Fruit fly (Drosophila melanogaster) whole organism, prepupa: ENCODE measurements around the gene CG4793.

Source experiments
- Blimp-1 ChIP-seq: fragments of 200-800 bp; sonication (Bioruptor generic); optimal IDR thresholded peaks from 3 replicates; lab custom pipeline; 2017; ENCODE audit warnings: missing biosample characterization, missing genetic modification characterization, mild to moderate bottlenecking, moderate library complexity, missing genetic modification reagents
- CG10631 ChIP-seq: fragments of 200-800 bp; sonication (Bioruptor generic); optimal IDR thresholded peaks from 2 replicates; lab custom pipeline; 2016; ENCODE audit warnings: missing biosample characterization, missing genetic modification characterization
- CG10669 ChIP-seq: fragments of 200-800 bp; sonication (Bioruptor generic); optimal IDR thresholded peaks from 3 replicates; lab custom pipeline; 2018; ENCODE audit warnings: missing biosample characterization, mild to moderate bottlenecking, missing genetic modification characterization, moderate library complexity
- CG11762 ChIP-seq: fragments of 200-800 bp; sonication (Bioruptor generic); optimal IDR thresholded peaks from 3 replicates; lab custom pipeline; 2016; ENCODE audit warnings: missing biosample characterization, missing genetic modification characterization; ENCODE audit not compliant: insufficient read depth
- CG15336 ChIP-seq: fragments of 200-800 bp; sonication (Bioruptor generic); IDR thresholded peaks from 2 replicates; pipeline ENCODE4 v1.3.6; 2022; ENCODE audit warnings: missing biosample characterization, missing genetic modification characterization
- CG16779 ChIP-seq: fragments of 200-800 bp; sonication (Bioruptor generic); optimal IDR thresholded peaks from 3 replicates; lab custom pipeline; 2017; ENCODE audit warnings: missing biosample characterization, mild to moderate bottlenecking, missing genetic modification characterization
- CG3032 ChIP-seq: fragments of 200-800 bp; optimal IDR thresholded peaks from 2 replicates; lab custom pipeline; 2019; ENCODE audit warnings: missing biosample characterization, mild to moderate bottlenecking, missing genetic modification characterization, moderate library complexity
- CG31627 ChIP-seq: fragments of 200-800 bp; sonication (Bioruptor generic); optimal IDR thresholded peaks from 3 replicates; lab custom pipeline; 2016; ENCODE audit warnings: missing biosample characterization, missing genetic modification characterization
- CG32006 ChIP-seq: fragments of 200-800 bp; sonication (Bioruptor generic); optimal IDR thresholded peaks from 3 replicates; lab custom pipeline; 2017; ENCODE audit warnings: missing biosample characterization, mild to moderate bottlenecking, missing genetic modification characterization
- CG34406 ChIP-seq: fragments of 200-800 bp; sonication (Bioruptor generic); optimal IDR thresholded peaks from 3 replicates; lab custom pipeline; 2016; ENCODE audit warnings: missing biosample characterization, missing genetic modification characterization
- CG3919 ChIP-seq: fragments of 200-800 bp; sonication (Bioruptor generic); optimal IDR thresholded peaks from 3 replicates; lab custom pipeline; 2016; ENCODE audit warnings: missing biosample characterization, missing genetic modification characterization
- CG4318 ChIP-seq: fragments of 200-800 bp; sonication (Bioruptor generic); optimal IDR thresholded peaks from 3 replicates; lab custom pipeline; 2017; ENCODE audit warnings: missing biosample characterization, mild to moderate bottlenecking, missing genetic modification characterization
- CG6163 ChIP-seq: fragments of 200-800 bp; sonication (Bioruptor generic); IDR thresholded peaks from 3 replicates; pipeline ENCODE4 v1.3.6; 2022; ENCODE audit warnings: missing biosample characterization, missing genetic modification characterization
- CG6276 ChIP-seq: fragments of 200-800 bp; sonication (Bioruptor generic); optimal IDR thresholded peaks from 2 replicates; lab custom pipeline; 2017; ENCODE audit warnings: missing biosample characterization, mild to moderate bottlenecking, missing genetic modification characterization
- CG6792 ChIP-seq: fragments of 200-800 bp; sonication (Bioruptor generic); optimal IDR thresholded peaks from 3 replicates; lab custom pipeline; 2016; ENCODE audit warnings: missing biosample characterization, missing genetic modification characterization
- CG6854 ChIP-seq: fragments of 200-800 bp; sonication (Bioruptor generic); optimal IDR thresholded peaks from 2 replicates; lab custom pipeline; 2017; ENCODE audit warnings: missing biosample characterization, mild to moderate bottlenecking, missing genetic modification characterization
- CG8119 ChIP-seq: fragments of 200-800 bp; sonication (Bioruptor generic); IDR thresholded peaks from 3 replicates; pipeline ENCODE4 v1.3.6; 2022; ENCODE audit warnings: missing biosample characterization, missing genetic modification characterization
- CG8319 ChIP-seq: fragments of 200-800 bp; sonication (Bioruptor generic); optimal IDR thresholded peaks from 3 replicates; lab custom pipeline; 2016; ENCODE audit warnings: missing biosample characterization, missing genetic modification characterization
- CG9139 ChIP-seq: fragments of 200-800 bp; sonication (Bioruptor generic); optimal IDR thresholded peaks from 3 replicates; lab custom pipeline; 2017; ENCODE audit warnings: missing biosample characterization, mild to moderate bottlenecking, missing genetic modification characterization
- Eip75B ChIP-seq: fragments of 200-800 bp; sonication (Bioruptor generic); optimal IDR thresholded peaks from 3 replicates; lab custom pipeline; 2016; ENCODE audit warnings: missing biosample characterization, missing genetic modification characterization
- Eip78C ChIP-seq: fragments of 200-800 bp; sonication (Bioruptor generic); peaks from one replicate; lab custom pipeline; 2016; ENCODE audit warnings: missing biosample characterization, missing genetic modification characterization
- Eip93F ChIP-seq: fragments of 200-800 bp; sonication (Bioruptor generic); optimal IDR thresholded peaks from 2 replicates; lab custom pipeline; 2016; ENCODE audit warnings: missing biosample characterization, mild to moderate bottlenecking, missing genetic modification characterization
- Ets96B ChIP-seq: fragments of 200-800 bp; optimal IDR thresholded peaks from 2 replicates; lab custom pipeline; 2019; ENCODE audit warnings: missing biosample characterization, mild to moderate bottlenecking, missing genetic modification characterization, moderate library complexity
- Hr38 ChIP-seq: sonication (Bioruptor generic); optimal IDR thresholded peaks from 2 replicates; lab custom pipeline; 2016; ENCODE audit warnings: missing biosample characterization, missing genetic modification characterization
- Hr39 ChIP-seq: fragments of 200-800 bp; sonication (Bioruptor generic); optimal IDR thresholded peaks from 2 replicates; lab custom pipeline; 2016; ENCODE audit warnings: missing biosample characterization, missing genetic modification characterization
- Lpt ChIP-seq: fragments of 200-800 bp; sonication (Bioruptor generic); optimal IDR thresholded peaks from 3 replicates; lab custom pipeline; 2016; ENCODE audit warnings: missing biosample characterization, missing genetic modification characterization
- OdsH ChIP-seq: fragments of 200-800 bp; sonication (Bioruptor generic); optimal IDR thresholded peaks from 3 replicates; lab custom pipeline; 2016; ENCODE audit warnings: missing biosample characterization, missing genetic modification characterization
- Smox ChIP-seq: fragments of 200-800 bp; sonication (Bioruptor generic); optimal IDR thresholded peaks from 3 replicates; lab custom pipeline; 2016; ENCODE audit warnings: missing biosample characterization, missing genetic modification characterization
- Sox102F ChIP-seq: fragments of 200-800 bp; sonication (Bioruptor generic); optimal IDR thresholded peaks from 2 replicates; lab custom pipeline; 2016; ENCODE audit warnings: missing biosample characterization, mild to moderate bottlenecking, missing genetic modification characterization
- Sox14 ChIP-seq: fragments of 200-800 bp; sonication (Bioruptor generic); optimal IDR thresholded peaks from 3 replicates; lab custom pipeline; 2016; ENCODE audit warnings: missing biosample characterization, missing genetic modification characterization
- Sox15 ChIP-seq: fragments of 200-800 bp; sonication (Bioruptor generic); optimal IDR thresholded peaks from 3 replicates; lab custom pipeline; 2016; ENCODE audit warnings: missing biosample characterization, missing genetic modification characterization
- achi ChIP-seq: fragments of 200-800 bp; sonication (Bioruptor generic); optimal IDR thresholded peaks from 3 replicates; lab custom pipeline; 2016; ENCODE audit warnings: missing biosample characterization, missing genetic modification characterization
- cyc ChIP-seq: fragments of 200-800 bp; sonication (Bioruptor generic); optimal IDR thresholded peaks from 3 replicates; lab custom pipeline; 2016; ENCODE audit warnings: missing biosample characterization, missing genetic modification characterization
- dac ChIP-seq: fragments of 200-800 bp; sonication (Bioruptor generic); optimal IDR thresholded peaks from 2 replicates; lab custom pipeline; 2017; ENCODE audit warnings: missing biosample characterization, mild to moderate bottlenecking, missing genetic modification characterization
- eg ChIP-seq: fragments of 200-800 bp; sonication (Bioruptor generic); IDR thresholded peaks from 3 replicates; pipeline ENCODE4 v1.3.6; 2022; ENCODE audit warnings: missing biosample characterization, missing genetic modification characterization
- esn ChIP-seq: fragments of 200-800 bp; sonication (Bioruptor generic); optimal IDR thresholded peaks from 2 replicates; lab custom pipeline; 2016; ENCODE audit warnings: missing biosample characterization, mild to moderate bottlenecking, missing genetic modification characterization, moderate library complexity
- fd85E ChIP-seq: fragments of 200-800 bp; sonication (Bioruptor generic); optimal IDR thresholded peaks from 3 replicates; lab custom pipeline; 2016; ENCODE audit warnings: missing biosample characterization, missing genetic modification characterization
- fkh ChIP-seq: fragments of 200-800 bp; sonication (Bioruptor generic); optimal IDR thresholded peaks from 3 replicates; lab custom pipeline; 2017; ENCODE audit warnings: missing biosample characterization, mild to moderate bottlenecking, missing genetic modification characterization, moderate library complexity
- net ChIP-seq: fragments of 200-800 bp; sonication (Bioruptor generic); optimal IDR thresholded peaks from 3 replicates; lab custom pipeline; 2016; ENCODE audit warnings: missing biosample characterization, missing genetic modification characterization
- pdm3 ChIP-seq: fragments of 200-800 bp; sonication (Bioruptor generic); optimal IDR thresholded peaks from 3 replicates; lab custom pipeline; 2016; ENCODE audit warnings: missing biosample characterization, missing genetic modification characterization
- spab ChIP-seq: fragments of 200-800 bp; sonication (Bioruptor generic); optimal IDR thresholded peaks from 2 replicates; lab custom pipeline; 2017; ENCODE audit warnings: missing biosample characterization, mild to moderate bottlenecking, missing genetic modification characterization, missing genetic modification reagents
- ss ChIP-seq, 2 experiments: fragments of 200-800 bp; sonication (Bioruptor generic); optimal IDR thresholded peaks; 2 replicates in 1 of 2; 3 replicates in 1 of 2; lab custom pipeline; 2017 to 2018; ENCODE audit warnings: mild to moderate bottlenecking in 2 of 2, missing biosample characterization in 2 of 2, missing genetic modification characterization in 2 of 2, moderate library complexity in 1 of 2
- svp ChIP-seq: fragments of 200-800 bp; sonication (Bioruptor generic); peaks from one replicate; lab custom pipeline; 2016; ENCODE audit warnings: missing biosample characterization, missing genetic modification characterization
- topi ChIP-seq: fragments of 200-800 bp; sonication (Bioruptor generic); optimal IDR thresholded peaks from 3 replicates; lab custom pipeline; 2016; ENCODE audit warnings: missing biosample characterization, missing genetic modification characterization
- vri ChIP-seq: fragments of 200-800 bp; sonication (Bioruptor generic); optimal IDR thresholded peaks from 3 replicates; lab custom pipeline; 2016; ENCODE audit warnings: missing biosample characterization, mild to moderate bottlenecking, missing genetic modification characterization

Gene CG4793

dm6 chr2L:15912008-15912900, 10.9 kb upstream of the CG4793 start (continued):
- TF ChIP-seq CG11762 (GFP tag; lab: Kevin White, UChicago) (peak; percentile 67), CG16779 (tag; lab: Kevin White, UChicago) (peak; percentile 59), CG8319 (GFP tag; lab: Kevin White, UChicago) (peak; percentile 68), Hr38 (no peak), Blimp-1 (GFP tag; lab: Kevin White, UChicago) (no peak), ss (GFP tag; optimal IDR thresholded peaks at IDR 0.05; lab: Kevin White, UChicago) (peak; percentile 10 to 42), CG31627 (GFP tag; lab: Kevin White, UChicago) (peak; percentile 65), CG3919 (GFP tag; lab: Kevin White, UChicago) (peak; percentile 69), Lpt (GFP tag; lab: Kevin White, UChicago) (peak; percentile 54), Ets96B (peak; percentile 65), Eip75B (no peak), CG9139 (GFP tag; lab: Kevin White, UChicago) (no peak), net (GFP tag; lab: Kevin White, UChicago) (peak; percentile 85), CG4318 (GFP tag; lab: Kevin White, UChicago) (peak; percentile 70), eg (GFP tag; lab: Robert Waterston, UW) (peak; percentile 87), CG15336 (GFP tag; lab: Robert Waterston, UW) (peak; percentile 88), Smox (peak; percentile 69), CG6276 (GFP tag; lab: Kevin White, UChicago) (peak; percentile 65), CG8119 (GFP tag; lab: Robert Waterston, UW) (peak; percentile 91), CG10669 (GFP tag; lab: Kevin White, UChicago) (peak; percentile 56), Sox102F (GFP tag; lab: Kevin White, UChicago) (peak; percentile 39), spab (GFP tag; lab: Kevin White, UChicago) (no peak), CG6163 (GFP tag; lab: Robert Waterston, UW) (peak; percentile 62; the same call in 2 of the 3 replicates), fd85E (no peak), fkh (GFP tag; lab: Kevin White, UChicago) (peak; percentile 90), achi (GFP tag; lab: Kevin White, UChicago) (peak; percentile 88), dac (GFP tag; lab: Kevin White, UChicago) (peak; percentile 49), Eip78C (GFP tag; lab: Kevin White, UChicago) (peak; percentile 94), CG10631 (GFP tag; lab: Kevin White, UChicago) (peak; percentile 85), CG34406 (GFP tag; lab: Kevin White, UChicago) (peak; percentile 85), svp (GFP tag; lab: Kevin White, UChicago) (peak; percentile 49), topi (GFP tag; lab: Kevin White, UChicago) (peak; percentile 68), Sox15 (GFP tag; lab: Kevin White, UChicago) (peak; percentile 77), CG6854 (GFP tag; lab: Kevin White, UChicago) (no peak), vri (peak; percentile 99)
- TF ChIP-seq, all 60 proteins: peak for 51

- TF ChIP-seq CG3032 (no peak), Hr39 (GFP tag; lab: Kevin White, UChicago) (no peak), CG10669 (GFP tag; lab: Kevin White, UChicago) (no peak), CG9139 (GFP tag; lab: Kevin White, UChicago) (no peak), CG8319 (GFP tag; lab: Kevin White, UChicago) (no peak), cyc (GFP tag; lab: Kevin White, UChicago) (peak; percentile 0), CG31627 (GFP tag; lab: Kevin White, UChicago) (peak; percentile 22), OdsH (peak; percentile 9), CG3919 (GFP tag; lab: Kevin White, UChicago) (no peak), CG8119 (GFP tag; lab: Robert Waterston, UW) (no peak), CG10631 (GFP tag; lab: Kevin White, UChicago) (peak; percentile 30), Lpt (GFP tag; lab: Kevin White, UChicago) (no peak), Blimp-1 (GFP tag; lab: Kevin White, UChicago) (no peak), pdm3 (no peak), CG32006 (GFP tag; lab: Kevin White, UChicago) (peak; percentile 36), esn (GFP tag; lab: Kevin White, UChicago) (peak; percentile 37), svp (GFP tag; lab: Kevin White, UChicago) (peak; percentile 90), CG16779 (tag; lab: Kevin White, UChicago) (no peak), Eip93F (GFP tag; lab: Kevin White, UChicago) (peak; percentile 18), Smox (no peak), Sox14 (GFP tag; lab: Kevin White, UChicago) (peak; percentile 1), Hr38 (no peak), CG6792 (GFP tag; lab: Kevin White, UChicago) (peak; percentile 6)
Observed at dm6 chr2L:15912901-15913673, 10.1 kb upstream of the CG4793 start.
